Worm (Caenorhabditis elegans) whole organism, young adult: ENCODE results near the gene fbxb-115.
"Not testable (repeated sequence)": the region's sequence is repeated elsewhere in the genome, so short reads cannot be mapped to it uniquely, and the experiment has no call there.

ENCODE experiments used
- B0336.3 ChIP-seq: fragments of 200-800 bp; sonication (Bioruptor generic); IDR thresholded peaks from 2 replicates; pipeline ENCODE4 v1.3.6; 2022; ENCODE audit warnings: missing genetic modification characterization, missing compliant biosample characterization
- C06A6.2 ChIP-seq: fragments of 200-800 bp; sonication (Bioruptor generic); conservative IDR thresholded peaks from 2 replicates; pipeline ENCODE4 v1.3.6; 2022; ENCODE audit warnings: missing genetic modification characterization, missing compliant biosample characterization
- F23B12.7 ChIP-seq: sonication (generic microtip); optimal IDR thresholded peaks from 2 replicates; lab custom pipeline; 2017; ENCODE audit warnings: missing genetic modification characterization, mild to moderate bottlenecking, missing compliant biosample characterization, antibody characterized with exemption, moderate library complexity; ENCODE audit not compliant: insufficient read depth
- F33H1.4 ChIP-seq: fragments of 200-800 bp; sonication (Bioruptor generic); IDR thresholded peaks from 2 replicates; pipeline ENCODE4 v1.3.6; 2022; ENCODE audit warnings: missing genetic modification reagents, missing genetic modification characterization, missing compliant biosample characterization
- K12H6.12 ChIP-seq: fragments of 200-800 bp; sonication (Bioruptor generic); optimal IDR thresholded peaks from 2 replicates; lab custom pipeline; 2018; ENCODE audit warnings: mild to moderate bottlenecking, missing genetic modification characterization, missing compliant biosample characterization
- Y56A3A.18 ChIP-seq: fragments of 200-800 bp; sonication (Bioruptor generic); IDR thresholded peaks from 2 replicates; pipeline ENCODE4 v1.3.6; 2022; ENCODE audit warnings: missing genetic modification reagents, missing genetic modification characterization, missing compliant biosample characterization
- Y67H2A.10 ChIP-seq: fragments of 200-800 bp; sonication (Bioruptor generic); conservative IDR thresholded peaks from 2 replicates; pipeline ENCODE4 v1.3.6; 2022; ENCODE audit warnings: missing genetic modification reagents, missing genetic modification characterization, missing compliant biosample characterization
- ZK185.1 ChIP-seq: sonication (generic microtip); optimal IDR thresholded peaks from 2 replicates; lab custom pipeline; 2016; ENCODE audit warnings: mild to moderate bottlenecking, missing genetic modification characterization, missing compliant biosample characterization; ENCODE audit not compliant: poor library complexity, severe bottlenecking
- ceh-79 ChIP-seq: sonication (generic microtip); optimal IDR thresholded peaks from 2 replicates; lab custom pipeline; 2017; ENCODE audit warnings: mild to moderate bottlenecking, missing genetic modification characterization, missing compliant biosample characterization
- efl-1 ChIP-seq: fragments of 150-350 bp; optimal IDR thresholded peaks from 2 replicates; lab custom pipeline; 2014; ENCODE audit warnings: missing biosample characterization, missing genetic modification reagents, missing genetic modification characterization
- egrh-3 ChIP-seq: fragments of 200-800 bp; sonication (Bioruptor generic); IDR thresholded peaks from 2 replicates; pipeline ENCODE4 v1.3.6; 2022; ENCODE audit warnings: missing genetic modification reagents, missing genetic modification characterization, missing compliant biosample characterization
- fkh-3 ChIP-seq: sonication (generic microtip); optimal IDR thresholded peaks from 2 replicates; lab custom pipeline; 2016; ENCODE audit warnings: mild to moderate bottlenecking, missing genetic modification characterization, missing compliant biosample characterization
- him-1 ChIP-seq: sonication (generic microtip); optimal IDR thresholded peaks from 2 replicates; lab custom pipeline; 2016; ENCODE audit warnings: missing genotype, missing genetic modification reagents, missing genetic modification characterization, missing compliant biosample characterization
- hrde-1 ChIP-seq: sonication (generic microtip); optimal IDR thresholded peaks from 2 replicates; lab custom pipeline; 2016; ENCODE audit warnings: missing genetic modification characterization, mild to moderate bottlenecking, missing compliant biosample characterization, moderate library complexity, missing genotype, missing genetic modification reagents, borderline replicate concordance
- lin-40 ChIP-seq: sonication (generic microtip); optimal IDR thresholded peaks from 2 replicates; lab custom pipeline; 2016; ENCODE audit warnings: missing genetic modification characterization, mild to moderate bottlenecking, missing compliant biosample characterization, missing genotype, missing genetic modification reagents
- lin-54 ChIP-seq: fragments of 200-800 bp; sonication (Bioruptor generic); optimal IDR thresholded peaks from 2 replicates; lab custom pipeline; 2018; ENCODE audit warnings: mild to moderate bottlenecking, missing genetic modification characterization, missing compliant biosample characterization
- lsl-1 ChIP-seq: fragments of 200-800 bp; sonication (Bioruptor generic); optimal IDR thresholded peaks from 2 replicates; lab custom pipeline; 2018; ENCODE audit warnings: mild to moderate bottlenecking, missing genetic modification characterization, moderate library complexity, missing compliant biosample characterization
- madf-6 ChIP-seq: fragments of 200-800 bp; sonication (Bioruptor generic); IDR thresholded peaks from 2 replicates; pipeline ENCODE4 v1.3.6; 2022; ENCODE audit warnings: missing genetic modification reagents, missing genetic modification characterization, missing compliant biosample characterization
- nfya-2 ChIP-seq: fragments of 200-800 bp; sonication (Bioruptor generic); IDR thresholded peaks from 2 replicates; pipeline ENCODE4 v1.3.6; 2022; ENCODE audit warnings: missing genetic modification reagents, missing genetic modification characterization, missing compliant biosample characterization
- nhr-120 ChIP-seq: fragments of 200-800 bp; sonication (Bioruptor generic); IDR thresholded peaks from 2 replicates; pipeline ENCODE4 v1.3.6; 2022; ENCODE audit warnings: missing genetic modification characterization, missing compliant biosample characterization
- snpc-1.1 ChIP-seq: sonication (generic microtip); optimal IDR thresholded peaks from 2 replicates; lab custom pipeline; 2017; ENCODE audit warnings: missing genetic modification characterization, mild to moderate bottlenecking, missing compliant biosample characterization, antibody characterized with exemption, moderate library complexity, missing genotype, missing genetic modification reagents; ENCODE audit not compliant: insufficient read depth
- snpc-4 ChIP-seq, 5 experiments: fragments of 150-350 bp in 1 of 5; sonication (generic microtip) in 4 of 5; optimal IDR thresholded peaks; 2 replicates each; lab custom pipeline; 2014 to 2018; ENCODE audit warnings: missing genetic modification characterization in 5 of 5, missing biosample characterization in 3 of 5, antibody characterized with exemption in 2 of 5, mild to moderate bottlenecking in 2 of 5, missing compliant biosample characterization in 2 of 5, missing genotype in 2 of 5, moderate library complexity in 2 of 5, missing genetic modification reagents in 1 of 5
- somi-1 ChIP-seq: fragments of 200-800 bp; sonication (Bioruptor generic); optimal IDR thresholded peaks from 2 replicates; lab custom pipeline; 2018; ENCODE audit warnings: mild to moderate bottlenecking, missing genetic modification characterization, missing compliant biosample characterization
- sptf-2 ChIP-seq: fragments of 200-800 bp; sonication (Bioruptor generic); optimal IDR thresholded peaks from 2 replicates; lab custom pipeline; 2018; ENCODE audit warnings: mild to moderate bottlenecking, missing genetic modification characterization, missing compliant biosample characterization
- tbp1 ChIP-seq: fragments of 200-800 bp; sonication (Bioruptor generic); optimal IDR thresholded peaks from 2 replicates; lab custom pipeline; 2018; ENCODE audit warnings: mild to moderate bottlenecking, missing genetic modification characterization, missing compliant biosample characterization
- unc-130 ChIP-seq: sonication (generic microtip); optimal IDR thresholded peaks from 2 replicates; lab custom pipeline; 2016; ENCODE audit warnings: missing genetic modification reagents, missing genetic modification characterization, missing compliant biosample characterization
- unc-62 ChIP-seq: fragments of 150-350 bp; optimal IDR thresholded peaks from 2 replicates; lab custom pipeline; 2014; ENCODE audit warnings: missing biosample characterization, missing genetic modification reagents, missing genetic modification characterization
- zfh-2 ChIP-seq: fragments of 200-800 bp; sonication (Bioruptor generic); conservative IDR thresholded peaks from 2 replicates; pipeline ENCODE4 v1.3.6; 2022; ENCODE audit warnings: missing genetic modification reagents, missing genetic modification characterization, missing compliant biosample characterization
- ztf-28 ChIP-seq: fragments of 200-800 bp; sonication (Bioruptor generic); IDR thresholded peaks from 2 replicates; pipeline ENCODE4 v1.3.6; 2022; ENCODE audit warnings: missing genetic modification reagents, missing genetic modification characterization, missing compliant biosample characterization
- ztf-3 ChIP-seq: fragments of 200-800 bp; sonication (Bioruptor generic); optimal IDR thresholded peaks from 2 replicates; lab custom pipeline; 2018; ENCODE audit warnings: mild to moderate bottlenecking, missing genetic modification characterization, missing compliant biosample characterization

The fbxb-115 gene

DNA sequence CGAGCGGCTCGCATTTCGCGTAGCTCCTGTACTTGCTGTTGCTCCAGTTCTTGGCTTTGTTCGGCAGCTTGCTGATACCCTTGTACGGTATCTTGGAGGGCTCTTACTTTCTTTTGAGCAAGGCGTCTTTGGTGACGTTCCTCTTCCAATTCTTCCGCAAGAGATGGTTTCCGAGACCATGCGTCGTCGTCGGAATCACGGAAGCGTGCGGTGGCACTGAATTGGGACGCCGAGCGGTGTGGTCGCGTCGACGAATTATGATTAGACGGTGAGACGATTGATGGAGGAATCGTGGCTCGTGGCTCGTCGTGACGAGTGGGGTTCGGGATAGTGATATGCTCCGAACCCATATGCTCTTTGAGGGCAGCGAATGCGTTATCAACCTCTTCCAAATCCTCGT is 36.3 kb upstream of the fbxb-115 start:
- TF ChIP-seq fkh-3 (tag; lab: Kevin White, UChicago): no peak
- 0 out of 2 replicates have a peak, but pooled peaks have one; percentile 58 for TF ChIP-seq nhr-120 (GFP tag; lab: Robert Waterston, UW)

DNA sequence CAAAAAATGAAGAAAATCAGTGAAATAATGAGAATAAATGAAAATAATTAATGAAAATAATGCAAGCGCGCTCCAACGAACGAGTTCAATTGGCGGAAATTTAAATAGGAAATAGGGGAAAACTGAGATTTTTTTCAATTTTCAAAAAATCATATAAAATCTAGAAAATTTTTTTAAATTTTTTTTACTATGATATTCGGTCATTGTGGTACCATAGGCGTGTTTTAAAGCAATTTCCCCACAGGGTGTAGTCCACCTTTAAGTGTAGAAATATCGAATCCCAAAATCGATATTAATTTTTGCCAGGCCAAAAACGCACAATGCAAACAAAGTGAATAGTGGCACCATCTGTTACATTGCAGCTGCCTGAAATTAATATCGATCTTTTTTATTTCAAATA is 24.1 kb upstream of the fbxb-115 start, which contains the start of gene F21D9.1:
F21D9.1 (plus strand) TSS at position 301 of the 400 bp plus-strand sequence.
- TF ChIP-seq ZK185.1; lin-40 (tag; lab: Kevin White, UChicago); efl-1: not testable (repeated sequence)
- TF ChIP-seq, all 124 proteins: peak for 0; not testable (repeated sequence) for 124

DNA sequence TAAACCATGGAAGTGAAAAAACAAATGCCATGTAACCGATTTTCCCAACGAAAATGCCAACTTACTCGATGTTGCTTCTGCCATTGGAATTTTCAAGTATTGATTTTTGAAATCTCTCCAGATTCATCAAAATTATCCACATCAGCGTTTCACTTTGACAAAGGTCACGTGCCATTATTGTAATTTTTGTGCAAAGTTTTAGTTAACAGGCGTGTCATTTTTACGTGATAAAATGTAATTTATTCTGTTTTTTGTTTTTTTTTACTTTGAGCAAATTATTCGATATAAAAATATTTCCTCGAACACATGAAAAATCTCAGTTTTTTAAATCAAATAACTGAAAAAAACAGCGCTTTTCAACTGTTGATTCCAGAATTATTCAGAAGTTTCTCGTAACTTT is 22.3 kb upstream of the fbxb-115 start, which contains the start of gene F21D9.2:
F21D9.2 (minus strand) TSS at position 101 of the 400 bp plus-strand sequence.
- TF ChIP-seq hrde-1 (tag; lab: Kevin White, UChicago) (no peak), Y67H2A.10 (no peak), madf-6 (GFP tag; lab: Robert Waterston, UW) (no peak), unc-62 (GFP tag; lab: Kevin White, UChicago) (no peak), ceh-79 (tag; lab: Kevin White, UChicago) (no peak), somi-1 (no peak), K12H6.12 (tag; lab: Kevin White, UChicago) (no peak), F23B12.7 (no peak), snpc-1.1 (tag; lab: Kevin White, UChicago) (no peak), sptf-2 (GFP tag; lab: Kevin White, UChicago) (no peak), egrh-3 (GFP tag; lab: Robert Waterston, UW) (no peak), Y56A3A.18 (GFP tag; lab: Robert Waterston, UW) (no peak), lsl-1 (GFP tag; lab: Kevin White, UChicago) (no peak), unc-130 (no peak)

DNA sequence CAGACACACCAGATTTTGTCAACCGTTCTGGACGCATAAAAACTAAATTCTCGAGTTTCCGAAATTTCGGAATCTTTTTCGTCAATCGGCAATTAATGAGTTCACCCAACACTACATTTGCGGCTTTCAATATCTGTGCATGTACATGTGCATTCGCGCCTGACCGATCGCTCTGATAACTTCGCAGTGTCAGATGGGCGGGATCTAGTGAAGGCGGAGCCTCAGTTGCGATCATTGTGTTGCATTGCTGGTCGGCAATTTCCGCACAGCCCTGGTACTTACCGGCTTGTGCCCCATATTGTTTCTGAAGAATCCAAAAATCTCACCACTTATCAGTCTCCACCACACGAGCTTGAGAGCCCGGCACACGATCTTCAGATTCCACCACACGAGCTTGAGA is 20.7 kb upstream of the fbxb-115 start:
- peak; percentile 44 for TF ChIP-seq zfh-2
- TF ChIP-seq lin-54 (GFP tag; lab: Kevin White, UChicago): no peak
- TF ChIP-seq F33H1.4 (GFP tag; lab: Robert Waterston, UW): no peak

DNA sequence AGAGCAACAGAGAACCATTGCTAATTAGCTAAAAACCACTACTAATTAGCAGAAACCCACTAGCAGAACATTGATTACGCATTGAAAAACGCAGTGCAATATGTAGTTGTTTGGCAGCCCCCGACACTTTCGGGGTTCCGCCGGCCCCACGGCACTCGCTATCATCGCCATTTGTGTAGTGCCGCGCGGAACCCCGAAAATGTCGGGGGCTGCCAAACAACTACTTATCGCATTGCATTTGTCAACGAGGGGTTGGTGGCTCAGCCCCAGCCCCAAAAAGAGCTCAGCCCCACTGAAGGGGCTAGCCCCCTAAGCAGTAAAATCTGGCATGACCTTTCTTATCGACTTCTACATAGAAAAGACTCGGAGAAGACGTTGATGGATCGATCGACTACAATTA is 19.4 kb upstream of the fbxb-115 start:
- TF ChIP-seq snpc-4 (GFP tag; optimal IDR thresholded peaks at IDR 0.05; lab: Kevin White, UChicago): no peak
- peak in 2 of 4 experiments; percentile 67 to 81 for TF ChIP-seq snpc-4 (tag; optimal IDR thresholded peaks at IDR 0.05; lab: Kevin White, UChicago)
- no peak for TF ChIP-seq B0336.3
- TF ChIP-seq Y67H2A.10: no peak
- no peak for TF ChIP-seq ztf-28
- TF ChIP-seq lin-54 (GFP tag; lab: Kevin White, UChicago): no peak
- TF ChIP-seq C06A6.2 (GFP tag; lab: Robert Waterston, UW): no peak
- TF ChIP-seq nfya-2 (GFP tag; lab: Robert Waterston, UW): no peak
- TF ChIP-seq ztf-3 (GFP tag; lab: Kevin White, UChicago): no peak
- TF ChIP-seq snpc-1.1 (tag; lab: Kevin White, UChicago): peak; percentile 55
- TF ChIP-seq him-1 (tag; lab: Kevin White, UChicago): no peak

DNA sequence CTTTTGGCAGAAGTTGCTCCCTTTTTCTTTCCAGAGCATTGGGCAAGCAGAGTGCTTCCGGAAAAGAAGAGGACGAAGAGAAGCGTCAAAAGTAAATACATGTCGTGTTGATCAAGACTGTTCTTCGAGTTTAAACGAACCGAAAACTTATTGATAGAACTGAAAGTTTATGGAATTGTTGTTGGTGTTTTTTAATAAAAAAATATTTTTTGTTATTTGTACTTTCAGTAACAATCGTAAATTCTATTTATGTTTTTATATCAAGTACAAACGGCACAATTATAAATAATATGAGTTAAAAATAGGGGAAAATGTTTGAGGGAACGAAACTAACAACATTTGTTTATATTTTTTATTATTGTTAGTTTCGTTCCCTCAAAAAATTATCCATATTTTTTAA is 17.6 kb upstream of the fbxb-115 start, which contains the start of gene F21D9.3:
F21D9.3 (minus strand) TSS at position 101 of the 400 bp plus-strand sequence.
- no peak for TF ChIP-seq tbp1
